Fruit fly (Drosophila melanogaster) whole organism, prepupa: Measurements from ENCODE around the gene Uch.

Experiments used
- Blimp-1 ChIP-seq: fragments of 200-800 bp; sonication (Bioruptor generic); optimal IDR thresholded peaks from 3 replicates; lab custom pipeline; 2017; ENCODE audit warnings: missing biosample characterization, missing genetic modification characterization, mild to moderate bottlenecking, moderate library complexity, missing genetic modification reagents
- CG10631 ChIP-seq: fragments of 200-800 bp; sonication (Bioruptor generic); optimal IDR thresholded peaks from 2 replicates; lab custom pipeline; 2016; ENCODE audit warnings: missing biosample characterization, missing genetic modification characterization
- CG10669 ChIP-seq: fragments of 200-800 bp; sonication (Bioruptor generic); optimal IDR thresholded peaks from 3 replicates; lab custom pipeline; 2018; ENCODE audit warnings: missing biosample characterization, mild to moderate bottlenecking, missing genetic modification characterization, moderate library complexity
- CG11294 ChIP-seq: fragments of 200-800 bp; sonication (Bioruptor generic); IDR thresholded peaks from 2 replicates; pipeline ENCODE4 v1.3.6; 2022; ENCODE audit warnings: missing biosample characterization, missing genetic modification characterization
- CG11762 ChIP-seq: fragments of 200-800 bp; sonication (Bioruptor generic); optimal IDR thresholded peaks from 3 replicates; lab custom pipeline; 2016; ENCODE audit warnings: missing biosample characterization, missing genetic modification characterization; ENCODE audit not compliant: insufficient read depth
- CG11902 ChIP-seq: fragments of 200-800 bp; sonication (Bioruptor generic); optimal IDR thresholded peaks from 3 replicates; lab custom pipeline; 2016; ENCODE audit warnings: missing biosample characterization, missing genetic modification characterization
- CG15336 ChIP-seq: fragments of 200-800 bp; sonication (Bioruptor generic); IDR thresholded peaks from 2 replicates; pipeline ENCODE4 v1.3.6; 2022; ENCODE audit warnings: missing biosample characterization, missing genetic modification characterization
- CG16779 ChIP-seq: fragments of 200-800 bp; sonication (Bioruptor generic); optimal IDR thresholded peaks from 3 replicates; lab custom pipeline; 2017; ENCODE audit warnings: missing biosample characterization, mild to moderate bottlenecking, missing genetic modification characterization
- CG3032 ChIP-seq: fragments of 200-800 bp; optimal IDR thresholded peaks from 2 replicates; lab custom pipeline; 2019; ENCODE audit warnings: missing biosample characterization, mild to moderate bottlenecking, missing genetic modification characterization, moderate library complexity
- CG31627 ChIP-seq: fragments of 200-800 bp; sonication (Bioruptor generic); optimal IDR thresholded peaks from 3 replicates; lab custom pipeline; 2016; ENCODE audit warnings: missing biosample characterization, missing genetic modification characterization
- CG32006 ChIP-seq: fragments of 200-800 bp; sonication (Bioruptor generic); optimal IDR thresholded peaks from 3 replicates; lab custom pipeline; 2017; ENCODE audit warnings: missing biosample characterization, mild to moderate bottlenecking, missing genetic modification characterization
- CG34406 ChIP-seq: fragments of 200-800 bp; sonication (Bioruptor generic); optimal IDR thresholded peaks from 3 replicates; lab custom pipeline; 2016; ENCODE audit warnings: missing biosample characterization, missing genetic modification characterization
- CG3919 ChIP-seq: fragments of 200-800 bp; sonication (Bioruptor generic); optimal IDR thresholded peaks from 3 replicates; lab custom pipeline; 2016; ENCODE audit warnings: missing biosample characterization, missing genetic modification characterization
- CG4318 ChIP-seq: fragments of 200-800 bp; sonication (Bioruptor generic); optimal IDR thresholded peaks from 3 replicates; lab custom pipeline; 2017; ENCODE audit warnings: missing biosample characterization, mild to moderate bottlenecking, missing genetic modification characterization
- CG6163 ChIP-seq: fragments of 200-800 bp; sonication (Bioruptor generic); IDR thresholded peaks from 3 replicates; pipeline ENCODE4 v1.3.6; 2022; ENCODE audit warnings: missing biosample characterization, missing genetic modification characterization
- CG6276 ChIP-seq: fragments of 200-800 bp; sonication (Bioruptor generic); optimal IDR thresholded peaks from 2 replicates; lab custom pipeline; 2017; ENCODE audit warnings: missing biosample characterization, mild to moderate bottlenecking, missing genetic modification characterization
- CG6792 ChIP-seq: fragments of 200-800 bp; sonication (Bioruptor generic); optimal IDR thresholded peaks from 3 replicates; lab custom pipeline; 2016; ENCODE audit warnings: missing biosample characterization, missing genetic modification characterization
- CG6808 ChIP-seq: fragments of 200-800 bp; sonication (Bioruptor generic); optimal IDR thresholded peaks from 3 replicates; lab custom pipeline; 2017; ENCODE audit warnings: missing biosample characterization, missing genetic modification characterization, mild to moderate bottlenecking, moderate library complexity, missing genetic modification reagents
- CG6854 ChIP-seq: fragments of 200-800 bp; sonication (Bioruptor generic); optimal IDR thresholded peaks from 2 replicates; lab custom pipeline; 2017; ENCODE audit warnings: missing biosample characterization, mild to moderate bottlenecking, missing genetic modification characterization
- CG7368 ChIP-seq: fragments of 200-800 bp; sonication (Bioruptor generic); optimal IDR thresholded peaks from 3 replicates; lab custom pipeline; 2016; ENCODE audit warnings: missing biosample characterization, missing genetic modification characterization
- CG8119 ChIP-seq: fragments of 200-800 bp; sonication (Bioruptor generic); IDR thresholded peaks from 3 replicates; pipeline ENCODE4 v1.3.6; 2022; ENCODE audit warnings: missing biosample characterization, missing genetic modification characterization
- CG8632 ChIP-seq: fragments of 200-800 bp; sonication (Bioruptor generic); optimal IDR thresholded peaks from 3 replicates; lab custom pipeline; 2016; ENCODE audit warnings: missing biosample characterization, missing genetic modification characterization
- CG9139 ChIP-seq: fragments of 200-800 bp; sonication (Bioruptor generic); optimal IDR thresholded peaks from 3 replicates; lab custom pipeline; 2017; ENCODE audit warnings: missing biosample characterization, mild to moderate bottlenecking, missing genetic modification characterization
- Eip75B ChIP-seq: fragments of 200-800 bp; sonication (Bioruptor generic); optimal IDR thresholded peaks from 3 replicates; lab custom pipeline; 2016; ENCODE audit warnings: missing biosample characterization, missing genetic modification characterization
- Ets21C ChIP-seq: fragments of 200-800 bp; sonication (Bioruptor generic); optimal IDR thresholded peaks from 3 replicates; lab custom pipeline; 2016; ENCODE audit warnings: missing biosample characterization, missing genetic modification characterization
- Ets96B ChIP-seq: fragments of 200-800 bp; optimal IDR thresholded peaks from 2 replicates; lab custom pipeline; 2019; ENCODE audit warnings: missing biosample characterization, mild to moderate bottlenecking, missing genetic modification characterization, moderate library complexity
- Gug ChIP-seq: fragments of 200-800 bp; sonication (Bioruptor generic); IDR thresholded peaks from 2 replicates; pipeline ENCODE4 v1.3.6; 2022; ENCODE audit warnings: missing biosample characterization, missing genetic modification characterization
- Hr38 ChIP-seq: sonication (Bioruptor generic); optimal IDR thresholded peaks from 2 replicates; lab custom pipeline; 2016; ENCODE audit warnings: missing biosample characterization, missing genetic modification characterization
- Hr39 ChIP-seq: fragments of 200-800 bp; sonication (Bioruptor generic); optimal IDR thresholded peaks from 2 replicates; lab custom pipeline; 2016; ENCODE audit warnings: missing biosample characterization, missing genetic modification characterization
- Lpt ChIP-seq: fragments of 200-800 bp; sonication (Bioruptor generic); optimal IDR thresholded peaks from 3 replicates; lab custom pipeline; 2016; ENCODE audit warnings: missing biosample characterization, missing genetic modification characterization
- Met ChIP-seq: fragments of 200-800 bp; sonication (Bioruptor generic); optimal IDR thresholded peaks from 3 replicates; lab custom pipeline; 2016; ENCODE audit warnings: missing biosample characterization, missing genetic modification characterization
- Smox ChIP-seq: fragments of 200-800 bp; sonication (Bioruptor generic); optimal IDR thresholded peaks from 3 replicates; lab custom pipeline; 2016; ENCODE audit warnings: missing biosample characterization, missing genetic modification characterization
- Sox102F ChIP-seq: fragments of 200-800 bp; sonication (Bioruptor generic); optimal IDR thresholded peaks from 2 replicates; lab custom pipeline; 2016; ENCODE audit warnings: missing biosample characterization, mild to moderate bottlenecking, missing genetic modification characterization
- Sox14 ChIP-seq: fragments of 200-800 bp; sonication (Bioruptor generic); optimal IDR thresholded peaks from 3 replicates; lab custom pipeline; 2016; ENCODE audit warnings: missing biosample characterization, missing genetic modification characterization
- Sox15 ChIP-seq: fragments of 200-800 bp; sonication (Bioruptor generic); optimal IDR thresholded peaks from 3 replicates; lab custom pipeline; 2016; ENCODE audit warnings: missing biosample characterization, missing genetic modification characterization
- achi ChIP-seq: fragments of 200-800 bp; sonication (Bioruptor generic); optimal IDR thresholded peaks from 3 replicates; lab custom pipeline; 2016; ENCODE audit warnings: missing biosample characterization, missing genetic modification characterization
- cyc ChIP-seq: fragments of 200-800 bp; sonication (Bioruptor generic); optimal IDR thresholded peaks from 3 replicates; lab custom pipeline; 2016; ENCODE audit warnings: missing biosample characterization, missing genetic modification characterization
- dac ChIP-seq: fragments of 200-800 bp; sonication (Bioruptor generic); optimal IDR thresholded peaks from 2 replicates; lab custom pipeline; 2017; ENCODE audit warnings: missing biosample characterization, mild to moderate bottlenecking, missing genetic modification characterization
- dsx ChIP-seq: fragments of 200-800 bp; optimal IDR thresholded peaks from 3 replicates; lab custom pipeline; 2019; ENCODE audit warnings: missing biosample characterization, mild to moderate bottlenecking, missing genetic modification characterization, moderate library complexity; ENCODE audit not compliant: poor library complexity, severe bottlenecking
- eg ChIP-seq: fragments of 200-800 bp; sonication (Bioruptor generic); IDR thresholded peaks from 3 replicates; pipeline ENCODE4 v1.3.6; 2022; ENCODE audit warnings: missing biosample characterization, missing genetic modification characterization
- fd59A ChIP-seq: fragments of 200-800 bp; sonication (Bioruptor generic); optimal IDR thresholded peaks from 2 replicates; lab custom pipeline; 2017; ENCODE audit warnings: missing biosample characterization, mild to moderate bottlenecking, missing genetic modification characterization, missing genetic modification reagents
- fd85E ChIP-seq: fragments of 200-800 bp; sonication (Bioruptor generic); optimal IDR thresholded peaks from 3 replicates; lab custom pipeline; 2016; ENCODE audit warnings: missing biosample characterization, missing genetic modification characterization
- fkh ChIP-seq: fragments of 200-800 bp; sonication (Bioruptor generic); optimal IDR thresholded peaks from 3 replicates; lab custom pipeline; 2017; ENCODE audit warnings: missing biosample characterization, mild to moderate bottlenecking, missing genetic modification characterization, moderate library complexity
- net ChIP-seq: fragments of 200-800 bp; sonication (Bioruptor generic); optimal IDR thresholded peaks from 3 replicates; lab custom pipeline; 2016; ENCODE audit warnings: missing biosample characterization, missing genetic modification characterization
- pdm3 ChIP-seq: fragments of 200-800 bp; sonication (Bioruptor generic); optimal IDR thresholded peaks from 3 replicates; lab custom pipeline; 2016; ENCODE audit warnings: missing biosample characterization, missing genetic modification characterization
- salr ChIP-seq, 2 experiments: fragments of 200-800 bp; sonication (Bioruptor generic); optimal IDR thresholded peaks; 3 replicates each; lab custom pipeline; 2016 to 2018; ENCODE audit warnings: missing biosample characterization in 2 of 2, missing genetic modification characterization in 2 of 2, mild to moderate bottlenecking in 1 of 2
- spab ChIP-seq: fragments of 200-800 bp; sonication (Bioruptor generic); optimal IDR thresholded peaks from 2 replicates; lab custom pipeline; 2017; ENCODE audit warnings: missing biosample characterization, mild to moderate bottlenecking, missing genetic modification characterization, missing genetic modification reagents
- ss ChIP-seq, 2 experiments: fragments of 200-800 bp; sonication (Bioruptor generic); optimal IDR thresholded peaks; 2 replicates in 1 of 2; 3 replicates in 1 of 2; lab custom pipeline; 2017 to 2018; ENCODE audit warnings: mild to moderate bottlenecking in 2 of 2, missing biosample characterization in 2 of 2, missing genetic modification characterization in 2 of 2, moderate library complexity in 1 of 2
- svp ChIP-seq: fragments of 200-800 bp; sonication (Bioruptor generic); peaks from one replicate; lab custom pipeline; 2016; ENCODE audit warnings: missing biosample characterization, missing genetic modification characterization

The Uch gene

DNA sequence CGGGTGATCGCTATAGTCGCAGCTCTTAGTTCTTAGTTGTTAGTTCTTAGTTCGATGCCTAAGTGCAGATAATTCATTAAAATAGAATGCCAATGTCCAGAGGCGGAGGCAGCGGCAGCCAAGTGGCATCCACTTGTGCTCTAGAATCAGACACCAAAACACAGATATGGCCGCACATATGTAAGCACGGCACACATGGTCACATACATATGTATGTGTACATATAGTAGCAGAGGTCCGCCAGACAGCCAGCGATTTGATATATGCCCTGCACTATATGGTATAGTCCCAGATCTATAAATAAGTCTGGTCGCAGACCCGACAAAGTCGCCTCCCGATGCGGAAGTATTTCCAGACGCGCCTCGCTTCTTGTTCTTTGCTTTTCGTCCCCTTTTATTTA lies 33.3 kb downstream of the Uch start:
- TF ChIP-seq svp (GFP tag; lab: Kevin White, UChicago) (no peak), CG3919 (GFP tag; lab: Kevin White, UChicago) (no peak), CG6163 (GFP tag; lab: Robert Waterston, UW) (no peak), Hr39 (GFP tag; lab: Kevin White, UChicago) (no peak), cyc (GFP tag; lab: Kevin White, UChicago) (no peak), dac (no peak), CG7368 (no peak), fkh (GFP tag; lab: Kevin White, UChicago) (no peak), Met (no peak), net (GFP tag; lab: Kevin White, UChicago) (no peak), CG4318 (no peak), CG6854 (GFP tag; lab: Kevin White, UChicago) (no peak), CG32006 (GFP tag; lab: Kevin White, UChicago) (no peak), CG16779 (tag; lab: Kevin White, UChicago) (no peak)

DNA sequence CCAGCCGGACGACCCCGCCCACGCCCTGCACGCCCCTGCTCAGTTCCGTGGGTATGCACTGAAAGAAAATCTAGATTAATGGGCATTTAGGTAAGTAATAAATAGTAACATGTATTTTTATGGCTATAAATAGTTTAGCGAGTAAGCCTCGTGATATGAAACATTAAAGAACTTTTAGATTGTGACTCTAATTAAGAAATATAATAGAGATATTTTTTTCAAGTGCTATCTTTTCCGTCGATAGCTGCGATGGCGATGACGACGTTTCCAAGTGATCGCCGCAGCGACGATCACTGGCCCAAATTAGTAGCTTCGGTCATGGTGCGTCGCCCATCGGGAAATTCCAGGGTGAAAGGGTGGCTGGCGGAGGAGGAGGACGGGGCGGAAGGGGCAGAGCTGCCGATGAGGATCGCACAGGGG lies 33.9 kb downstream of the Uch start:
- TF ChIP-seq CG6808 (GFP tag; lab: Kevin White, UChicago): peak; percentile 85
- TF ChIP-seq CG8632: peak; percentile 84
- TF ChIP-seq salr (GFP tag; optimal IDR thresholded peaks at IDR 0.05; lab: Kevin White, UChicago): peak; percentile 66 to 77
- peak; percentile 78 for TF ChIP-seq Gug (GFP tag; lab: Robert Waterston, UW)
- TF ChIP-seq CG10631 (GFP tag; lab: Kevin White, UChicago): peak; percentile 83
- TF ChIP-seq spab (GFP tag; lab: Kevin White, UChicago): peak; percentile 79
- TF ChIP-seq CG9139 (GFP tag; lab: Kevin White, UChicago): peak; percentile 71
- TF ChIP-seq CG11294 (GFP tag; lab: Robert Waterston, UW): peak; percentile 76
- peak; percentile 89 for TF ChIP-seq Ets96B (tag; lab: Kevin White, UChicago)
- peak; percentile 73 for TF ChIP-seq CG11902 (GFP tag; lab: Kevin White, UChicago)
- TF ChIP-seq fd59A (GFP tag; lab: Kevin White, UChicago): peak; percentile 82
- TF ChIP-seq CG16779 (tag; lab: Kevin White, UChicago): peak; percentile 72
- peak; percentile 82 for TF ChIP-seq Sox14 (GFP tag; lab: Kevin White, UChicago)
- peak; percentile 80 for TF ChIP-seq Sox102F (GFP tag; lab: Kevin White, UChicago)
- peak; percentile 12 for TF ChIP-seq Blimp-1 (GFP tag; lab: Kevin White, UChicago)
- TF ChIP-seq Hr39 (GFP tag; lab: Kevin White, UChicago): peak; percentile 70
- peak; percentile 87 for TF ChIP-seq Eip75B (GFP tag; lab: Kevin White, UChicago)
- TF ChIP-seq CG11762 (GFP tag; lab: Kevin White, UChicago): peak; percentile 71
- peak; percentile 54 for TF ChIP-seq Ets21C (GFP tag; lab: Kevin White, UChicago)
- TF ChIP-seq CG6276 (GFP tag; lab: Kevin White, UChicago): peak; percentile 84
- peak; percentile 87 for TF ChIP-seq CG34406
- peak; percentile 79 for TF ChIP-seq cyc (GFP tag; lab: Kevin White, UChicago)
- TF ChIP-seq svp (GFP tag; lab: Kevin White, UChicago): peak; percentile 94
- peak; percentile 86 for TF ChIP-seq pdm3
- TF ChIP-seq Smox (GFP tag; lab: Kevin White, UChicago): peak; percentile 79
- TF ChIP-seq CG15336: peak; percentile 92
- TF ChIP-seq Hr38: no peak
- TF ChIP-seq CG10669 (GFP tag; lab: Kevin White, UChicago): peak; percentile 83
- peak; percentile 88 for TF ChIP-seq CG3919 (GFP tag; lab: Kevin White, UChicago)
- TF ChIP-seq dsx (GFP tag; lab: Kevin White, UChicago): peak; percentile 84
- TF ChIP-seq CG32006 (GFP tag; lab: Kevin White, UChicago): peak; percentile 89
- TF ChIP-seq dac: peak; percentile 65
- TF ChIP-seq eg (GFP tag; lab: Robert Waterston, UW): peak; percentile 92
- TF ChIP-seq ss (GFP tag; optimal IDR thresholded peaks at IDR 0.05; lab: Kevin White, UChicago): peak; percentile 72 to 83
- TF ChIP-seq Sox15: peak; percentile 74
- TF ChIP-seq CG6792 (GFP tag; lab: Kevin White, UChicago): peak; percentile 86
- peak; percentile 86 for TF ChIP-seq CG3032 (tag; lab: Kevin White, UChicago)
- TF ChIP-seq CG8119 (GFP tag; lab: Robert Waterston, UW): peak; percentile 91
- TF ChIP-seq CG31627 (GFP tag; lab: Kevin White, UChicago): peak; percentile 67
- peak; percentile 76 for TF ChIP-seq Met
- TF ChIP-seq achi (GFP tag; lab: Kevin White, UChicago): peak; percentile 89
- peak; percentile 81 for TF ChIP-seq Lpt (GFP tag; lab: Kevin White, UChicago)
- peak; percentile 35 for TF ChIP-seq fd85E (GFP tag; lab: Kevin White, UChicago)
